Worm (Caenorhabditis elegans) whole organism, L1 larva: Measurements from ENCODE around the gene mrpl-50.

Source experiments
- efl-3 ChIP-seq: fragments of 200-800 bp; sonication (Bioruptor generic); optimal IDR thresholded peaks from 2 replicates; lab custom pipeline; 2018; ENCODE audit warnings: mild to moderate bottlenecking, missing genetic modification characterization, missing compliant biosample characterization
- lin-15B ChIP-seq: fragments of 150-350 bp; sonication (generic microtip); optimal IDR thresholded peaks from 3 replicates; lab custom pipeline; 2014; ENCODE audit warnings: missing biosample characterization, missing genetic modification characterization
- mab-9 ChIP-seq: fragments of 200-800 bp; sonication (Bioruptor generic); IDR thresholded peaks from 2 replicates; pipeline ENCODE4 v1.3.6; 2022; ENCODE audit warnings: missing genetic modification reagents, missing genetic modification characterization, missing compliant biosample characterization
- pag-3 ChIP-seq: sonication (generic microtip); optimal IDR thresholded peaks from 2 replicates; lab custom pipeline; 2017; ENCODE audit warnings: missing genetic modification characterization, mild to moderate bottlenecking, missing compliant biosample characterization, antibody characterized with exemption, borderline replicate concordance; ENCODE audit not compliant: insufficient read depth

Gene mrpl-50

ce11 chrII:8973516-8974043 lies 43.9 kb downstream of the mrpl-50 start, which contains the start of gene tomm-40 (continued):
- TF ChIP-seq mab-9 (GFP tag; lab: Robert Waterston, UW) (no peak), pag-3 (tag; lab: Kevin White, UChicago) (no peak), lin-15B (no peak), efl-3 (GFP tag; lab: Kevin White, UChicago) (no peak)
